Worm (Caenorhabditis elegans) whole organism, mixed stage, embryonic: ENCODE data around the gene C18G1.1.

ENCODE experiments used
- M03D4.4 ChIP-seq: sonication (generic microtip); optimal IDR thresholded peaks from 2 replicates; lab custom pipeline; 2017; ENCODE audit warnings: mild to moderate bottlenecking, missing genetic modification characterization, missing compliant biosample characterization
- bed-3 ChIP-seq: fragments of 200-800 bp; sonication (Bioruptor generic); optimal IDR thresholded peaks from 3 replicates; lab custom pipeline; 2018; ENCODE audit warnings: mild to moderate bottlenecking, missing genetic modification characterization, moderate library complexity, missing compliant biosample characterization
- ceh-39 ChIP-seq: fragments of 150-350 bp; optimal IDR thresholded peaks from 2 replicates; lab custom pipeline; 2014; ENCODE audit warnings: missing biosample characterization, missing genetic modification characterization
- ceh-43 ChIP-seq: fragments of 200-800 bp; sonication (Bioruptor generic); optimal IDR thresholded peaks from 2 replicates; lab custom pipeline; 2018; ENCODE audit warnings: mild to moderate bottlenecking, missing genetic modification characterization, moderate library complexity, missing compliant biosample characterization
- ceh-83 ChIP-seq: fragments of 200-800 bp; sonication (Bioruptor generic); optimal IDR thresholded peaks from 2 replicates; lab custom pipeline; 2018; ENCODE audit warnings: mild to moderate bottlenecking, missing genetic modification characterization, missing compliant biosample characterization
- ces-1 ChIP-seq: fragments of 150-350 bp; optimal IDR thresholded peaks from 2 replicates; lab custom pipeline; 2014; ENCODE audit warnings: missing biosample characterization, missing genetic modification reagents, missing genetic modification characterization
- cnd-1 ChIP-seq: fragments of 200-800 bp; sonication (Bioruptor generic); optimal IDR thresholded peaks from 2 replicates; lab custom pipeline; 2018; ENCODE audit warnings: mild to moderate bottlenecking, missing genetic modification characterization, missing compliant biosample characterization
- elt-1 ChIP-seq: sonication (generic microtip); optimal IDR thresholded peaks from 2 replicates; lab custom pipeline; 2017; ENCODE audit warnings: missing genetic modification characterization, mild to moderate bottlenecking, missing compliant biosample characterization, antibody characterized with exemption, moderate library complexity, borderline replicate concordance; ENCODE audit not compliant: insufficient read depth
- elt-3 ChIP-seq: fragments of 150-350 bp; optimal IDR thresholded peaks from 2 replicates; lab custom pipeline; 2014; ENCODE audit warnings: missing biosample characterization, missing genetic modification characterization
- ham-2 ChIP-seq: fragments of 200-800 bp; sonication (Bioruptor generic); optimal IDR thresholded peaks from 2 replicates; lab custom pipeline; 2018; ENCODE audit warnings: mild to moderate bottlenecking, missing genetic modification characterization, missing compliant biosample characterization
- hlh-1 ChIP-seq: fragments of 150-350 bp; optimal IDR thresholded peaks from 2 replicates; lab custom pipeline; 2014; ENCODE audit warnings: missing biosample characterization, missing genetic modification reagents, missing genetic modification characterization
- lin-13 ChIP-seq: fragments of 150-350 bp; optimal IDR thresholded peaks from 2 replicates; lab custom pipeline; 2014; ENCODE audit warnings: missing biosample characterization, missing genetic modification characterization
- lin-32 ChIP-seq: fragments of 200-800 bp; sonication (Bioruptor generic); optimal IDR thresholded peaks from 2 replicates; lab custom pipeline; 2018; ENCODE audit warnings: mild to moderate bottlenecking, missing genetic modification characterization, missing compliant biosample characterization
- lsy-2 ChIP-seq: fragments of 150-350 bp; optimal IDR thresholded peaks from 2 replicates; lab custom pipeline; 2014; ENCODE audit warnings: missing biosample characterization, missing genetic modification characterization
- mab-5 ChIP-seq: fragments of 150-350 bp; optimal IDR thresholded peaks from 2 replicates; lab custom pipeline; 2014; ENCODE audit warnings: missing biosample characterization, missing genetic modification characterization
- mep-1 ChIP-seq: fragments of 150-350 bp; optimal IDR thresholded peaks from 2 replicates; lab custom pipeline; 2017; ENCODE audit warnings: missing biosample characterization, missing genetic modification reagents, missing genetic modification characterization, inconsistent platforms
- mls-2 ChIP-seq: sonication (generic microtip); optimal IDR thresholded peaks from 2 replicates; lab custom pipeline; 2016; ENCODE audit warnings: mild to moderate bottlenecking, missing genetic modification characterization, moderate library complexity, missing compliant biosample characterization
- nhr-2 ChIP-seq: fragments of 150-350 bp; optimal IDR thresholded peaks from 2 replicates; lab custom pipeline; 2014; ENCODE audit warnings: missing biosample characterization, missing genetic modification characterization
- nhr-237 ChIP-seq: fragments of 150-350 bp; optimal IDR thresholded peaks from 2 replicates; lab custom pipeline; 2014; ENCODE audit warnings: missing biosample characterization, missing genetic modification characterization
- nhr-28 ChIP-seq: fragments of 150-350 bp; optimal IDR thresholded peaks from 2 replicates; lab custom pipeline; 2014; ENCODE audit warnings: missing biosample characterization, missing genetic modification characterization
- nhr-76 ChIP-seq: sonication (generic microtip); optimal IDR thresholded peaks from 2 replicates; lab custom pipeline; 2017; ENCODE audit warnings: missing biosample characterization, missing genetic modification characterization
- pha-4 ChIP-seq: fragments of 150-350 bp; optimal IDR thresholded peaks from 2 replicates; lab custom pipeline; 2018; ENCODE audit warnings: missing biosample characterization, missing genetic modification reagents, missing genetic modification characterization
- sem-2 ChIP-seq: fragments of 200-800 bp; sonication (Bioruptor generic); optimal IDR thresholded peaks from 2 replicates; lab custom pipeline; 2018; ENCODE audit warnings: mild to moderate bottlenecking, missing genetic modification characterization, missing compliant biosample characterization
- snpc-4 ChIP-seq: fragments of 150-350 bp; optimal IDR thresholded peaks from 2 replicates; lab custom pipeline; 2014; ENCODE audit warnings: missing biosample characterization, missing genetic modification characterization
- sptf-1 ChIP-seq: sonication (generic microtip); optimal IDR thresholded peaks from 2 replicates; lab custom pipeline; 2017; ENCODE audit warnings: mild to moderate bottlenecking, missing genetic modification characterization, moderate library complexity, missing compliant biosample characterization
- tbx-8 ChIP-seq: fragments of 200-800 bp; sonication (Bioruptor generic); optimal IDR thresholded peaks from 2 replicates; lab custom pipeline; 2018; ENCODE audit warnings: mild to moderate bottlenecking, missing genetic modification characterization, moderate library complexity, missing compliant biosample characterization
- unc-120 ChIP-seq: sonication (generic microtip); optimal IDR thresholded peaks from 2 replicates; lab custom pipeline; 2017; ENCODE audit warnings: missing genetic modification characterization, missing compliant biosample characterization; ENCODE audit not compliant: poor library complexity, severe bottlenecking
- unc-39 ChIP-seq: fragments of 150-350 bp; optimal IDR thresholded peaks from 2 replicates; lab custom pipeline; 2014; ENCODE audit warnings: missing biosample characterization, missing genetic modification characterization
- unc-62 ChIP-seq: fragments of 150-350 bp; optimal IDR thresholded peaks from 2 replicates; lab custom pipeline; 2014; ENCODE audit warnings: missing biosample characterization, missing genetic modification reagents, missing genetic modification characterization
- ztf-11 ChIP-seq: fragments of 150-350 bp; optimal IDR thresholded peaks from 2 replicates; lab custom pipeline; 2014; ENCODE audit warnings: missing biosample characterization, missing genetic modification characterization

Gene C18G1.1

DNA sequence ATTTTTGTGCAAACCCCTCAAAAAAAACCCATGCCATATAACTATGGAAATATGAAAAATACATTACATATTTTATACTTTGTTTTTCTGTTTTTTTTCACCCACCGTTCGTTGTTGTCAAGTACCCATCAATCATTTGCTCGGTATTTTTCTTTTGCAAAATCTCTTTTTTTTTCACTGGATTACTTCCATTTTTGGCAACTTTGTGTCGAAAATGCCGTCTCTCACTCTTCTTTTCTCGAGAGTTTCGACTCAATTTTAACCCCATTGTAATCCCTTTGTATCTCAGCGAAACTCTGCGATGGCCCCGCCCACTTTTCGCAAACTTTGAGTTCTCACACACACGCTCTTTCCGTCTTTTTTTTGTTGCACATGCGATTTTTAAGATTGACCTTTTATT lies 2.6 kb upstream of the C18G1.1 start:
- TF ChIP-seq nhr-76 (tag; lab: Kevin White, UChicago) (no peak), unc-120 (tag; lab: Kevin White, UChicago) (peak; percentile 29)
- TF ChIP-seq, all 35 proteins: peak for 1

DNA sequence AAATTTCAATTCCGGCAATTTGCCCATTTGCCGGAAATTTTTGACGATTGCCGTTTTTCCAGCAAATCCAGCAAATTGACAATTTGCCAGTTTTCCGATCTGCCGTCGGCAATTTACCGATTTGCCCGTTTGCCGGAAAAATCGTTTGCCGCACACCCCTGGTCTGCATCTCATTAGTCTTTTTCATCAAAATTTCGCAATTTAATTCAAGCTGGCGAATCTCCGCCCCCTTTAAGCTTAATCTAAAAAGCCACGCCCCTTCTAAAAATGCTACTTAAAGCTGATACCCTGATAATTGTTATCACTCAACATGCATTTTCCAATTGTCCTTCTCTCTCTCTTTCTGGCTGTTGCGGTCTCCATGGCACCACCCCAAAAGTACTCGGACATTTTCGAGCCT lies 5.6 kb downstream of the C18G1.1 start, which contains the start of gene Y60C6A.1:
TSS of gene Y60C6A.1 (plus strand) at position 301 of the 400 bp plus-strand sequence.
- TF ChIP-seq unc-120 (tag; lab: Kevin White, UChicago): no peak

DNA sequence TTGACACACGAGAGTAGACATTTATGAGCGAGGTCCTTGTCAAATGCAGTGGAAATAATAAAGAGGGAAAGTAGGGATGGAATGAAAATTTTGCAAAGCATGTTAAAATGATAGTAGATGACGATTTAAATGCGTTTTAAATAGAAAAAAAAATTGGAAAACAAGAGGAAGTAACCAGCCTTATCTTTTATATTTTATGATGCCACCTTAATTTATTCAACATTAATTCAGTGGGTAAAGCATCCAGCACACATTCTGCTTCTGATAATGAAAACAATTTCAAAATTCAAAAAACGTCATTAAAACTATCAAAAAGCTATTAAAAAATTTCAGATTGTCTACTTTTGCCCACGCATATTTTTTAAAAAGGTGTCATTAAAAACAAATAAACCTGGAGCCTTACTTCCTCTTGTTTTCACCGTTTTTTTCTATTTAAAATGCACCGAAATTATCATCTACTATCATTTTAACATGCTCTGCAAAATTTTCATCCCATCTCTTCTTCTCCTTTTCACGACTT lies 7.6 kb downstream of the C18G1.1 start, which contains the start of the genes Y60C6A.2 and Y60C6A.3:
TSS of gene Y60C6A.2 (minus strand) at position 101 of the 520 bp plus-strand sequence.
TSS of gene Y60C6A.3 (plus strand) at position 470 of the 520 bp plus-strand sequence.
- TF ChIP-seq nhr-237 (no peak), nhr-2 (tag; lab: Kevin White, UChicago) (no peak), unc-62 (GFP tag; lab: Kevin White, UChicago) (no peak), ztf-11 (no peak), bed-3 (GFP tag; lab: Kevin White, UChicago) (no peak), lin-13 (tag; lab: Kevin White, UChicago) (no peak), snpc-4 (tag; lab: Kevin White, UChicago) (no peak), hlh-1 (tag; lab: Kevin White, UChicago) (no peak), sem-2 (GFP tag; lab: Kevin White, UChicago) (no peak), ham-2 (no peak), ceh-83 (GFP tag; lab: Kevin White, UChicago) (no peak), lin-32 (no peak), unc-120 (tag; lab: Kevin White, UChicago) (no peak), M03D4.4 (tag; lab: Kevin White, UChicago) (no peak)
- TF ChIP-seq, all 35 proteins: peak for 0

DNA sequence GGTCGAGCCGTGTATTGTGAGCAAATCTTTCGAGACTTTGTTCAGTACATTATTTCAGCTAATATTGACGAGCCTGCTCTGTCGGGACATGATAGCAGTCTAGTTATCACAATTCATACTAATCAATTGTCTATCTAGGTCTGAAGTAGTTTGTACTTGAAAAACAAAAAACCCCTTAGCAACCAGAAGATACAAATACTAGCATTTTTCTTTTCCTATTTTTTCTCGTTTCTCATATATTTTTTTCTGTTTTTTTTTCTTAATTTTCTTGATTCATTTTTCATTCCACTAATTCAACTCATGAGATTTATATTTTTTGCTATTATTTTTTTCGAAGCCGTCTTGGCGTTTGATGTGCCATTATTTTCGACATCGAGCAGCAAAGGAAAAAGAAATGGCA lies 9.4 kb downstream of the C18G1.1 start, which contains the start of gene R02F11.9:
TSS of gene R02F11.9 (plus strand) at position 301 of the 400 bp plus-strand sequence.
- TF ChIP-seq mls-2 (no peak), unc-39 (tag; lab: Kevin White, UChicago) (no peak), elt-1 (tag; lab: Kevin White, UChicago) (no peak), sem-2 (GFP tag; lab: Kevin White, UChicago) (no peak), ceh-83 (GFP tag; lab: Kevin White, UChicago) (no peak), snpc-4 (tag; lab: Kevin White, UChicago) (no peak), pha-4 (tag; lab: Kevin White, UChicago) (no peak), unc-120 (tag; lab: Kevin White, UChicago) (no peak), ces-1 (GFP tag; lab: Kevin White, UChicago) (no peak)

DNA sequence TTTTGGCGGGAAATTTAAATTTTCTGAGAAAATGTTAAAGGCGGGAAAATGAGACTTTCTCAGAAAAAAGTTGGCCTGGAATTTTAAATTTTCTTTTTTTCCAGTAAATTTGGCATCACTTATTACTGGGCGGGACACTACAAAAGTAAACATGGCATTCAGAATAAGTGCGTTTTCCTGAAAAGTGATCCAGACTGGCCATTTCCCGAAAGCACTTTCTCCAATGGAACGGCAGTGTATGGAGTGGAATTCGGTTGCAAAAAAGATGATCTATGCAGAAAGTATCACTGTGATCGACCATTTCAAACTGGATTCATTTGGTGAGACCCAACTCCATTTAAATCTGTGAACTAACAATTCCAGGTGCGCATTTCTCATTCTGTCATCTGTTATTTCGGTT lies 10.1 kb downstream of the C18G1.1 start:
- TF ChIP-seq sem-2 (GFP tag; lab: Kevin White, UChicago) (no peak), mls-2 (no peak), lin-13 (tag; lab: Kevin White, UChicago) (no peak), mep-1 (tag; lab: Kevin White, UChicago) (no peak), elt-3 (tag; lab: Kevin White, UChicago) (no peak), nhr-237 (no peak), tbx-8 (no peak), lsy-2 (tag; lab: Kevin White, UChicago) (no peak), elt-1 (tag; lab: Kevin White, UChicago) (no peak), unc-39 (tag; lab: Kevin White, UChicago) (no peak)

DNA sequence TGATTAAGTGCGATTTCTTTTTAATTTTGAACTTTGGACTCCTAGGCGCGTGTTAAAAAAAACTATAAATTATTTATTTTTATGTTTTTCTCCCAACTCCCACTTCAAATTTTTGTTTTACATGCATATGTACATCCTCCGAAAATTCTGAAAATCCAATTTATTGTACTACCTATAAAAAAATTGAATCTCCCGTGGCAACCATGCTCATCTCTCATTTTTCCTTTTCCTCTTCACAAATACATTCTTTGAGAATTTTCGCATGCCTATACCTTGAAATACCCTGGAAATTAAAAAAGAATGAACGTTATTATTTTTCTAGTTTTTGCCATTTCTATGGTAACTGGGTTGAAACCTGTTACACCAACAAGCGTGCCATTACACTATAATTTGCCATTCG lies 11.1 kb downstream of the C18G1.1 start, which contains the start of gene R02F11.10:
TSS of gene R02F11.10 (plus strand) at position 301 of the 400 bp plus-strand sequence.
- no peak for TF ChIP-seq snpc-4 (tag; lab: Kevin White, UChicago)
- no peak for TF ChIP-seq mep-1 (tag; lab: Kevin White, UChicago)
- no peak for TF ChIP-seq unc-120 (tag; lab: Kevin White, UChicago)
- TF ChIP-seq elt-3 (tag; lab: Kevin White, UChicago): no peak
- TF ChIP-seq nhr-28: no peak

DNA sequence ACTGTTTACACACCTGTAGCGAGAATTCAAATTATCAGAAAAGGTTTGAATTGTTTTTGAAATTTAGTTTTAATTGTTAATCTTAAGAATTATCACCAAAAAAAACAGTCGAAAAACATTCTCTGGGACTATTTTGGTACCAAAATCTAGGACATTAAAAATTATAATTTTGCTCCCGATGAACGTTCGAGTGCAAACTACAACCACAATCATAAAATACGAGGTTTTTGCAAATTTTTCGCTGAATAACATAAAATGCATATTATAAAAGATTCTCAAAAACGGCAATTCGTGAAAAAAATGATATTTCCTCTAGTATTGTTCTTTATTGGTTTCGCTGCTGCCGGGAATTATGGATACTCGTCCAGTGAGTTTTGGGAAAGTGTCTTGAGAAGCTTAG lies 12.6 kb downstream of the C18G1.1 start, which contains the start of gene R02F11.12:
TSS of gene R02F11.12 (plus strand) at position 301 of the 400 bp plus-strand sequence.
- TF ChIP-seq unc-62 (GFP tag; lab: Kevin White, UChicago) (no peak), mab-5 (tag; lab: Kevin White, UChicago) (no peak), unc-39 (tag; lab: Kevin White, UChicago) (no peak), snpc-4 (tag; lab: Kevin White, UChicago) (no peak), ceh-43 (no peak), ceh-39 (tag; lab: Kevin White, UChicago) (no peak), ham-2 (no peak), pha-4 (tag; lab: Kevin White, UChicago) (no peak), cnd-1 (tag; lab: Kevin White, UChicago) (no peak), nhr-76 (tag; lab: Kevin White, UChicago) (no peak), elt-3 (tag; lab: Kevin White, UChicago) (no peak), sptf-1 (tag; lab: Kevin White, UChicago) (no peak), sem-2 (GFP tag; lab: Kevin White, UChicago) (no peak), hlh-1 (tag; lab: Kevin White, UChicago) (no peak), bed-3 (GFP tag; lab: Kevin White, UChicago) (no peak), lsy-2 (tag; lab: Kevin White, UChicago) (no peak), mls-2 (no peak), nhr-2 (tag; lab: Kevin White, UChicago) (no peak)
